Fruit fly (Drosophila melanogaster) whole organism, adult: Measurements from ENCODE around the gene ABCB7.
A peak's percentile ranks its signal among the peaks of the same experiment; 100 is the strongest.

ENCODE experiments used
- CG11617 ChIP-seq: fragments of 200-800 bp; sonication (Bioruptor generic); optimal IDR thresholded peaks from 2 replicates; lab custom pipeline; 2017; ENCODE audit warnings: mild to moderate bottlenecking, missing biosample characterization, missing genetic modification reagents, missing genetic modification characterization
- CG12768 ChIP-seq: fragments of 200-800 bp; sonication (Bioruptor generic); optimal IDR thresholded peaks from 2 replicates; lab custom pipeline; 2017; ENCODE audit warnings: missing biosample characterization, missing genetic modification characterization, mild to moderate bottlenecking, moderate library complexity, missing genetic modification reagents
- CG14711 ChIP-seq: fragments of 200-800 bp; sonication (Bioruptor generic); optimal IDR thresholded peaks from 2 replicates; lab custom pipeline; 2018; ENCODE audit warnings: missing biosample characterization, mild to moderate bottlenecking, missing genetic modification characterization, moderate library complexity
- CG1620 ChIP-seq: fragments of 200-800 bp; sonication (Bioruptor generic); optimal IDR thresholded peaks from 2 replicates; lab custom pipeline; 2016; ENCODE audit warnings: missing biosample characterization, missing genetic modification characterization
- CG33017 ChIP-seq: fragments of 200-800 bp; sonication (Bioruptor generic); optimal IDR thresholded peaks from 2 replicates; lab custom pipeline; 2018; ENCODE audit warnings: missing biosample characterization, mild to moderate bottlenecking, missing genetic modification characterization, moderate library complexity
- CG5204 ChIP-seq: fragments of 200-800 bp; sonication (Bioruptor generic); optimal IDR thresholded peaks from 2 replicates; lab custom pipeline; 2016; ENCODE audit warnings: missing biosample characterization, missing genetic modification characterization
- CG7045 ChIP-seq: fragments of 200-800 bp; sonication (Bioruptor generic); optimal IDR thresholded peaks from 2 replicates; lab custom pipeline; 2017; ENCODE audit warnings: missing biosample characterization, mild to moderate bottlenecking, missing genetic modification characterization
- CG7101 ChIP-seq: fragments of 200-800 bp; sonication (Bioruptor generic); optimal IDR thresholded peaks from 2 replicates; lab custom pipeline; 2018; ENCODE audit warnings: missing biosample characterization, mild to moderate bottlenecking, missing genetic modification characterization, moderate library complexity
- Clk ChIP-seq: fragments of 200-800 bp; sonication (Bioruptor generic); optimal IDR thresholded peaks from 2 replicates; lab custom pipeline; 2017; ENCODE audit warnings: missing biosample characterization, missing genetic modification characterization
- Crg-1 ChIP-seq: fragments of 200-800 bp; sonication (Bioruptor generic); optimal IDR thresholded peaks from 2 replicates; lab custom pipeline; 2016; ENCODE audit warnings: missing biosample characterization, missing genetic modification characterization
- Hr96 ChIP-seq: fragments of 200-800 bp; sonication (Bioruptor generic); optimal IDR thresholded peaks from 2 replicates; lab custom pipeline; 2016; ENCODE audit warnings: missing biosample characterization, missing genetic modification characterization
- Mnt ChIP-seq: fragments of 200-800 bp; sonication (Bioruptor generic); optimal IDR thresholded peaks from 2 replicates; lab custom pipeline; 2016; ENCODE audit warnings: missing biosample characterization, mild to moderate bottlenecking, missing genetic modification characterization
- bab1 ChIP-seq: fragments of 200-800 bp; sonication (Bioruptor generic); optimal IDR thresholded peaks from 3 replicates; lab custom pipeline; 2019; ENCODE audit warnings: missing biosample characterization, mild to moderate bottlenecking, missing genetic modification characterization, moderate library complexity
- cic ChIP-seq: fragments of 200-800 bp; sonication (Bioruptor generic); optimal IDR thresholded peaks from 2 replicates; lab custom pipeline; 2017; ENCODE audit warnings: missing biosample characterization, mild to moderate bottlenecking, missing genetic modification characterization, moderate library complexity
- cnc ChIP-seq, 2 experiments: fragments of >200 bp; optimal IDR thresholded peaks; 2 replicates each; lab custom pipeline; 2017
- kay ChIP-seq: fragments of 200-800 bp; sonication (Bioruptor generic); peaks from one replicate; lab custom pipeline; 2016; ENCODE audit warnings: missing biosample characterization, missing genetic modification characterization, borderline replicate concordance
- ovo ChIP-seq: fragments of 200-800 bp; sonication (Bioruptor generic); optimal IDR thresholded peaks from 2 replicates; lab custom pipeline; 2016; ENCODE audit warnings: missing biosample characterization, missing genetic modification characterization
- pad ChIP-seq: fragments of 200-800 bp; sonication (Bioruptor generic); optimal IDR thresholded peaks from 3 replicates; lab custom pipeline; 2017; ENCODE audit warnings: missing biosample characterization, missing genetic modification characterization, mild to moderate bottlenecking, moderate library complexity, missing genetic modification reagents
- tj ChIP-seq: fragments of 200-800 bp; sonication (Bioruptor generic); optimal IDR thresholded peaks from 3 replicates; lab custom pipeline; 2017; ENCODE audit warnings: missing biosample characterization, mild to moderate bottlenecking, missing genetic modification characterization, moderate library complexity
- toe ChIP-seq: fragments of 200-800 bp; sonication (Bioruptor generic); optimal IDR thresholded peaks from 2 replicates; lab custom pipeline; 2016; ENCODE audit warnings: missing biosample characterization, missing genetic modification characterization

The ABCB7 gene

DNA sequence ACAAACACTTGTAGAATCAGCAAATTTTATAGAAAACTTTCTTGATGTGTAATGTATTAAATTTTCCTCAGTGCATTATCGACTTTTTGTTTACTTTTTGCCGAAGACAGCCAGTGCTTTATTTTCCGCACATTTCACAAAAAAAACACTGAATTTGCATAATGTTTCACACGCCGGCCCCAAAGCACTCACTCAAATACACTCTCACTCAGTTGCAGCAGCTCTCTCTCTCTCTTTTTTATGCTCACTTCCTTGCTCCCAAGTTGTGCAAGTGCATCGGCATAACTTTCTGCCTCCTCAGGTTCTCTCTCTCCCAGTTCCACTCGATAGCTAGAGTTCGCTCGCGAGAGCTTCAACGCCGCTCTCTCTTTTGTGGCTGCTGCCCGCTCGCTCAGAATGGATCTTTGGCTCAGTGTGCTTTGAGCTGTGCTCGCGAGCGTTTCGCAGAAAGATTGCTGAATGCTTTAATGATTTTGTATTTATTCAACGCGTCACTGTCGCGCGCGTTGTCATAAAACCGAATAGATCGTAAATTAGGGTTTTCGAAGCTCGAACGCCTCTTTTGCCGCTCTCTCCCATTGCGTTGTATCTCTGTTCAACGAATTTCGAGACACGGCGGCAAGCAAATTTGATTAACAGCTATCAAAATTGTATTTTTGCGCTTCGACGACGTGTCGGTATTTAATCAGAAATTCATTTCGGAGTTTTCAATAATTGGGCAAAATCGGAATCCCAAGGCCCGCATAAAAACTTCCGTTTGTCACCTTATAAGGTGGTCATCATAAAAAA lies 31.8 kb upstream of the ABCB7 start:
- TF ChIP-seq CG1620 (no peak), CG33017 (tag; lab: Kevin White, UChicago) (peak; percentile 60), cic (GFP tag; lab: Kevin White, UChicago) (peak; percentile 75), CG14711 (peak; percentile 16), tj (GFP tag; lab: Kevin White, UChicago) (peak; percentile 80), CG7045 (GFP tag; lab: Kevin White, UChicago) (peak; percentile 26), CG11617 (GFP tag; lab: Kevin White, UChicago) (peak; percentile 10), CG12768 (GFP tag; lab: Kevin White, UChicago) (peak; percentile 65), Crg-1 (GFP tag; lab: Kevin White, UChicago) (peak; percentile 13), bab1 (peak; percentile 73), Clk (no peak), kay (GFP tag; lab: Kevin White, UChicago) (no peak), Hr96 (peak; percentile 45), CG5204 (no peak), Mnt (GFP tag; lab: Kevin White, UChicago) (peak; percentile 68), ovo (GFP tag; lab: Kevin White, UChicago) (peak; percentile 53), cnc (optimal IDR thresholded peaks at IDR 0.05; lab: Kevin White, UChicago) (no peak)

- TF ChIP-seq Clk (peak; percentile 68), toe (GFP tag; lab: Kevin White, UChicago) (peak; percentile 77), cic (GFP tag; lab: Kevin White, UChicago) (no peak), Mnt (GFP tag; lab: Kevin White, UChicago) (peak; percentile 46), kay (GFP tag; lab: Kevin White, UChicago) (peak; percentile 51), bab1 (peak; percentile 75), CG12768 (GFP tag; lab: Kevin White, UChicago) (peak; percentile 79), CG33017 (tag; lab: Kevin White, UChicago) (peak; percentile 81), pad (GFP tag; lab: Kevin White, UChicago) (peak; percentile 48), Crg-1 (GFP tag; lab: Kevin White, UChicago) (peak; percentile 52), Hr96 (peak; percentile 63), ovo (GFP tag; lab: Kevin White, UChicago) (no peak), CG5204 (peak; percentile 81), cnc (optimal IDR thresholded peaks at IDR 0.05; lab: Kevin White, UChicago) (no peak), CG11617 (GFP tag; lab: Kevin White, UChicago) (peak; percentile 37), CG7045 (GFP tag; lab: Kevin White, UChicago) (peak; percentile 82), tj (GFP tag; lab: Kevin White, UChicago) (peak; percentile 28), CG14711 (peak; percentile 70), CG7101 (tag; lab: Kevin White, UChicago) (peak; percentile 78), CG1620 (peak; percentile 62)
Measured at dm6 chr3L:1587140-1587849, 30.9 kb upstream of the ABCB7 start.

DNA sequence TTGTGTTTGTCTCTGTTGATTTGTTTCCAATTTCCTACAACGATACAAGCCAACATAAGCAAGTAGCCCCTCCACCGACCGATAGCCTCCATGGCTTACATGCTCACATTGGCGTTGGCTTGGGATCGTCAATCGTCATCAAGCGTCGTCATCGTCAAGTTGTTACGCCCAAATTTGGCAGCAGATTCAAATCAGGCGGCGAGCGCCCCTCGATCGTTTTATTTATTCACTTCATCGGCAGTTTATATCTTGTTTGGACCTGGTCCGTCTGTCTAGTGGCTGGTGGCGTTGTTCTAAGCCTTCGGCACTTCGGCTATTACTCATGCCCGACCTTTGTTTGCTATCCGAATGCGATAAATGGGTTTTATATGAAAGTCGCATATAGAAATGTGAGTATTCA lies 28.0 kb upstream of the ABCB7 start:
- TF ChIP-seq toe (GFP tag; lab: Kevin White, UChicago) = no peak
- TF ChIP-seq kay (GFP tag; lab: Kevin White, UChicago) = peak; percentile 49

DNA sequence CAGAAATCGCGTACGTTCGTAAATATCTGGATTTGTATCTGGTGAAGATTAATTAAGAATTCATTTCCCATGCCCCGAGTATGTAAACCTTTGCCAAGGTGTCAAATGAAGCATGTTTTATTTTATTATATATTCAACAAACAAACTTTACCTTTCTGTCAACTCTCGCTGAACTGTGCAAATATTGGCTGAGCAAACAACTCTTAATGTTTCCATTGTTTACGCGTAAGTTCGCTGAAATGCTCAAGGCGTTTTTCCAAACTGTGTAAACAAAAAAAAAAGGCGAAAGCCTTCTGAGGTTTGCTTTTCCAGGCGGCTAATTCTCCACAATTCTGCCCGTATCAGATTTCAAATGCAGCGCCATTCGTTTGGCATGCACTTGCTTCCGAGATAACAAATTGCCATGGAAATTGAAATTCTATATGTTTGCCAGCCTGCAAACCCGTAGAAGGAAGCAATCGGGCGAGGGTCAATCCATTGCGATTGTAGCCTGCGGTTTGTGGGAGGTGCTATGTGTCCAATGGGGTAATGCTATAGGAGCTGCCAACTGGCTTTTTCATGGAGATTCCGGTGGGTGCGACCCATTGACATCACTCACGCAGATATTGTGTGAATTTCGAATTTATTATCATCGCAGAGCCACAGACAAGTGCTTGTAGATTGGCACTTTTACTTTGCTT lies 26.4 kb upstream of the ABCB7 start:
- TF ChIP-seq Mnt (GFP tag; lab: Kevin White, UChicago) (peak; percentile 71), Clk (peak; percentile 86), toe (GFP tag; lab: Kevin White, UChicago) (peak; percentile 84), CG11617 (GFP tag; lab: Kevin White, UChicago) (peak; percentile 83), Crg-1 (GFP tag; lab: Kevin White, UChicago) (peak; percentile 97), CG12768 (GFP tag; lab: Kevin White, UChicago) (peak; percentile 95), CG33017 (tag; lab: Kevin White, UChicago) (peak; percentile 85), kay (GFP tag; lab: Kevin White, UChicago) (no peak), cnc (optimal IDR thresholded peaks at IDR 0.05; lab: Kevin White, UChicago) (no peak), CG5204 (peak; percentile 79), CG7101 (tag; lab: Kevin White, UChicago) (peak; percentile 92), CG1620 (peak; percentile 92), CG14711 (peak; percentile 82), pad (GFP tag; lab: Kevin White, UChicago) (peak; percentile 74), cic (GFP tag; lab: Kevin White, UChicago) (peak; percentile 96), tj (GFP tag; lab: Kevin White, UChicago) (peak; percentile 80), ovo (GFP tag; lab: Kevin White, UChicago) (peak; percentile 97), CG7045 (GFP tag; lab: Kevin White, UChicago) (peak; percentile 96), Hr96 (peak; percentile 78), bab1 (peak; percentile 3)

dm6 chr3L:1592822-1593452 lies 25.3 kb upstream of the ABCB7 start:
- TF ChIP-seq pad (GFP tag; lab: Kevin White, UChicago) = peak; percentile 58
- peak; percentile 95 for TF ChIP-seq tj (GFP tag; lab: Kevin White, UChicago)
- TF ChIP-seq toe (GFP tag; lab: Kevin White, UChicago) = no peak
